Worm (Caenorhabditis elegans): ENCODE data around the gene irld-20.

DNA sequence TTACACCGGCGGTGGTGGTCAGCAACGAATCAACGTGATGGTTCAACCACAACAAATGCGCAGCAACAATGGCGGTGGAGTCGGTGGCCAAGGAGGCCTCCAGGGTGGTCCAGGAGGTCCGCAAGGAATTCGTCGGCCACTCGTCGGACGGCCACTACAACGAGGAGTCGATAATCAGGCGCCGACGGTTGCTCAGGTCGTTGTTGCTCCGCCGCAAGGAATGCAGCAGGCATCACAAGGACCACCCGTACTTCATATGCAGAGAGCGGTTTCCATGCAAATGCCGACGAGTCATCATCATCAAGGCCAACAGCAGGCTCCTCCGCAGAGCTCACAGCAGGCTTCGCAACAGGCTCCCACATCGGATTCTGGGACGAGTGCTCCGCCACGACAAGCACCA, 7.4 kb upstream of the irld-20 start:
- TF ChIP-seq pqm-1 (tag; optimal IDR thresholded peaks at IDR 0.05) (no peak), nhr-237 (tag; optimal IDR thresholded peaks at IDR 0.05) (no peak), nhr-11 (tag; optimal IDR thresholded peaks at IDR 0.05) (no peak), nhr-28 (tag; optimal IDR thresholded peaks at IDR 0.05) (no peak), jun-1 (tag; optimal IDR thresholded peaks at IDR 0.05) (no peak), pha-4 (tag; optimal IDR thresholded peaks at IDR 0.05) (no peak), ceh-16 (tag; optimal IDR thresholded peaks at IDR 0.05) (no peak), nhr-12 (tag; optimal IDR thresholded peaks at IDR 0.05) (no peak), daf-12 (tag; optimal IDR thresholded peaks at IDR 0.05) (no peak), snpc-4 (tag; optimal IDR thresholded peaks at IDR 0.05) (no peak), fkh-2 (tag; optimal IDR thresholded peaks at IDR 0.05) (no peak), unc-62 (GFP tag; optimal IDR thresholded peaks at IDR 0.05) (no peak)

Measured in whole organism, L3 larva.